Worm (Caenorhabditis elegans) whole organism, mixed stage, embryonic: ENCODE measurements around the gene set-23.

Experiments used
- mab-5 ChIP-seq: fragments of 150-350 bp; optimal IDR thresholded peaks from 2 replicates; lab custom pipeline; 2014; ENCODE audit warnings: missing biosample characterization, missing genetic modification characterization
- mep-1 ChIP-seq: fragments of 150-350 bp; optimal IDR thresholded peaks from 2 replicates; lab custom pipeline; 2017; ENCODE audit warnings: missing biosample characterization, missing genetic modification reagents, missing genetic modification characterization, inconsistent platforms
- pha-4 ChIP-seq: fragments of 150-350 bp; optimal IDR thresholded peaks from 2 replicates; lab custom pipeline; 2018; ENCODE audit warnings: missing biosample characterization, missing genetic modification reagents, missing genetic modification characterization
- ztf-11 ChIP-seq: fragments of 150-350 bp; optimal IDR thresholded peaks from 2 replicates; lab custom pipeline; 2014; ENCODE audit warnings: missing biosample characterization, missing genetic modification characterization

ce11 chrIV:1623712-1624111, 22.3 kb downstream of the set-23 start, which contains the start of gene nhr-87:
- no peak for TF ChIP-seq ztf-11 (tag; lab: Kevin White, UChicago)
- no peak for TF ChIP-seq mab-5 (tag; lab: Kevin White, UChicago)
- no peak for TF ChIP-seq mep-1 (tag; lab: Kevin White, UChicago)
- no peak for TF ChIP-seq pha-4 (tag; lab: Kevin White, UChicago)
